Worm (Caenorhabditis elegans): Measurements from ENCODE around the gene ZC239.16.

- TF ChIP-seq elt-3 (tag; optimal IDR thresholded peaks at IDR 0.05): no peak
- no peak for TF ChIP-seq egl-27 (tag; optimal IDR thresholded peaks at IDR 0.05)
- no peak for TF ChIP-seq nhr-11 (tag; optimal IDR thresholded peaks at IDR 0.05)
- no peak for TF ChIP-seq ztf-11 (tag; optimal IDR thresholded peaks at IDR 0.05)
- no peak for TF ChIP-seq C34F6.9 (tag; optimal IDR thresholded peaks at IDR 0.05)
- no peak for TF ChIP-seq nhr-10 (tag; optimal IDR thresholded peaks at IDR 0.05)
- TF ChIP-seq unc-62 (GFP tag; optimal IDR thresholded peaks at IDR 0.05): no peak
- TF ChIP-seq skn-1 (tag; optimal IDR thresholded peaks at IDR 0.05): no peak
- TF ChIP-seq aly-2 (tag; optimal IDR thresholded peaks at IDR 0.05): no peak
- TF ChIP-seq ama-1 (optimal IDR thresholded peaks at IDR 0.05): no peak
- TF ChIP-seq lin-39 (tag; optimal IDR thresholded peaks at IDR 0.05): no peak
- no peak for TF ChIP-seq nhr-12 (tag; optimal IDR thresholded peaks at IDR 0.05)
- TF ChIP-seq mdl-1 (tag; optimal IDR thresholded peaks at IDR 0.05): no peak
- no peak for TF ChIP-seq nhr-129 (tag; optimal IDR thresholded peaks at IDR 0.05)
Measured at ce11 chrII:3196966-3197365, 28.2 kb downstream of the ZC239.16 start, which contains the start of gene gcy-15.

All from whole organism, L2 larva.